Fruit fly (Drosophila melanogaster): ENCODE data around the gene CG8568.

CG8568 gene

DNA sequence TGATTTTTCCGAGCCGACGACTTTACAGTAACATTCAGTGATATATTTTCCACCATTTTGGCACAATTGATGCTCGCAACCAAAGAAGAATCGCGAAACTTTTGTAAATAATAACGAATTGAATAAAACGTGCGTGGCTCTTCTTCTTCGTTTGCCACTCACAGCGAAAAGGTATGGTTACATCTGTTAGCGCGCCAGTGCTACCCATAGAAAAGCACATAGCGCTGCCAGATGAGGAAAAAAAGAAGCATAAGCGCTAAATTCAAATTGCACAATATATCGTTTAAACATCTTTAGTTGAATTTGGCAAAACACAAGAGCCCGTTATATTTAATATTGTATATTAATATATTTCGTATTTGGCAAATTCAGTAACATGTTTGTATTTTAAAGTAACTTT is 30.4 kb downstream of the CG8568 start, which contains the start of gene CG8611:
Gene CG8611 (minus strand): TSS at position 159 of the 400 bp plus-strand sequence.
- TF ChIP-seq acj6 (GFP tag; optimal IDR thresholded peaks at IDR 0.05) (no peak), CG6808 (GFP tag; optimal IDR thresholded peaks at IDR 0.05) (peak; percentile 100)

DNA sequence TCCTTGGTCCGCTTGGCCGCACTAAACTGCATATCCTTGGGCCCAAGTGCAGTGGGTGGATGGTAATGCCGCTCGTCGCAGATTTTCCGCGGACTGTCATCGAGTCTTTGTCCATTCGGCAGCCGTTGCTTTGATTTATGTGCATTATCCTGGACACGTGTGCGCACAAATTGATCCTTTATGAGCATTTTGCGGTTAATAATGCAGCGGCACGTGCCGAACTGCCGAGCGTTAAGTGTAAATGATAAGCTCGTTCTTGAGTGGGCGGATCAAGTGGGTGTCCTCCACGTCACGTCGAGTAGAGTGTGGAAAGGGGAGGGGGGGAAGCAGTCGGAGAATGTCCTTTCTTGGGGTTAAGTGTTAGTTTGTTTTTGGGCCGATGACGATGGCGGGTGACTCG is 44.6 kb downstream of the CG8568 start:
- no peak for TF ChIP-seq Ets96B (tag; optimal IDR thresholded peaks at IDR 0.05)
- TF ChIP-seq Hr38 (GFP tag; optimal IDR thresholded peaks at IDR 0.05): no peak
- no peak for TF ChIP-seq Sox14 (GFP tag; optimal IDR thresholded peaks at IDR 0.05)
- no peak for TF ChIP-seq vri (GFP tag; optimal IDR thresholded peaks at IDR 0.05)
- TF ChIP-seq CG15336 (GFP tag; IDR thresholded peaks at IDR 0.05): no peak
- TF ChIP-seq CG1621 (tag; optimal IDR thresholded peaks at IDR 0.05): no peak
- no peak for TF ChIP-seq CG8119 (GFP tag; IDR thresholded peaks at IDR 0.05)
- no peak for TF ChIP-seq Hr39 (GFP tag; optimal IDR thresholded peaks at IDR 0.05)
- no peak for TF ChIP-seq spab (GFP tag; optimal IDR thresholded peaks at IDR 0.05)
- no peak for TF ChIP-seq CG6808 (GFP tag; optimal IDR thresholded peaks at IDR 0.05)

- TF ChIP-seq Sox15 (GFP tag; optimal IDR thresholded peaks at IDR 0.05) (no peak), CG3919 (GFP tag; optimal IDR thresholded peaks at IDR 0.05) (no peak), CG11294 (GFP tag; IDR thresholded peaks at IDR 0.05) (no peak), CG6854 (GFP tag; optimal IDR thresholded peaks at IDR 0.05) (no peak), CG8632 (GFP tag; optimal IDR thresholded peaks at IDR 0.05) (no peak), CG10669 (GFP tag; optimal IDR thresholded peaks at IDR 0.05) (no peak), CG11902 (GFP tag; optimal IDR thresholded peaks at IDR 0.05) (no peak), CG34406 (GFP tag; optimal IDR thresholded peaks at IDR 0.05) (no peak), CG32006 (GFP tag; optimal IDR thresholded peaks at IDR 0.05) (no peak), Sox14 (GFP tag; optimal IDR thresholded peaks at IDR 0.05) (no peak)
These were observed 47.5 kb downstream of the CG8568 start for dm6 chrX:17404883-17405282.

Measured in whole organism, prepupa.